Worm (Caenorhabditis elegans) whole organism, midembryonic: ENCODE measurements around the gene C06A12.8.

Source experiments
- cog-1 ChIP-seq: sonication (generic microtip); optimal IDR thresholded peaks from 2 replicates; lab custom pipeline; 2016; ENCODE audit warnings: missing genetic modification characterization, missing compliant biosample characterization
- med-1 ChIP-seq: sonication (generic microtip); optimal IDR thresholded peaks from 2 replicates; lab custom pipeline; 2017; ENCODE audit warnings: missing genetic modification characterization, mild to moderate bottlenecking, missing compliant biosample characterization, antibody characterized with exemption, missing genetic modification reagents; ENCODE audit not compliant: insufficient read depth

- TF ChIP-seq cog-1 (tag; lab: Kevin White, UChicago) = no peak
- TF ChIP-seq med-1 = no peak
Measured at ce11 chrIV:17399455-17399854, 37.7 kb upstream of the C06A12.8 start, which contains the start of gene T02D1.4.
